Fruit fly (Drosophila melanogaster) whole organism, adult: ENCODE measurements around the gene NHP2.

ENCODE experiments used
- CG11617 ChIP-seq: fragments of 200-800 bp; sonication (Bioruptor generic); optimal IDR thresholded peaks from 2 replicates; lab custom pipeline; 2017; ENCODE audit warnings: mild to moderate bottlenecking, missing biosample characterization, missing genetic modification reagents, missing genetic modification characterization
- CG12768 ChIP-seq: fragments of 200-800 bp; sonication (Bioruptor generic); optimal IDR thresholded peaks from 2 replicates; lab custom pipeline; 2017; ENCODE audit warnings: missing biosample characterization, missing genetic modification characterization, mild to moderate bottlenecking, moderate library complexity, missing genetic modification reagents
- CG14711 ChIP-seq: fragments of 200-800 bp; sonication (Bioruptor generic); optimal IDR thresholded peaks from 2 replicates; lab custom pipeline; 2018; ENCODE audit warnings: missing biosample characterization, mild to moderate bottlenecking, missing genetic modification characterization, moderate library complexity
- CG1620 ChIP-seq: fragments of 200-800 bp; sonication (Bioruptor generic); optimal IDR thresholded peaks from 2 replicates; lab custom pipeline; 2016; ENCODE audit warnings: missing biosample characterization, missing genetic modification characterization
- CG33017 ChIP-seq: fragments of 200-800 bp; sonication (Bioruptor generic); optimal IDR thresholded peaks from 2 replicates; lab custom pipeline; 2018; ENCODE audit warnings: missing biosample characterization, mild to moderate bottlenecking, missing genetic modification characterization, moderate library complexity
- CG5204 ChIP-seq: fragments of 200-800 bp; sonication (Bioruptor generic); optimal IDR thresholded peaks from 2 replicates; lab custom pipeline; 2016; ENCODE audit warnings: missing biosample characterization, missing genetic modification characterization
- CG7045 ChIP-seq: fragments of 200-800 bp; sonication (Bioruptor generic); optimal IDR thresholded peaks from 2 replicates; lab custom pipeline; 2017; ENCODE audit warnings: missing biosample characterization, mild to moderate bottlenecking, missing genetic modification characterization
- CG7101 ChIP-seq: fragments of 200-800 bp; sonication (Bioruptor generic); optimal IDR thresholded peaks from 2 replicates; lab custom pipeline; 2018; ENCODE audit warnings: missing biosample characterization, mild to moderate bottlenecking, missing genetic modification characterization, moderate library complexity
- Clk ChIP-seq: fragments of 200-800 bp; sonication (Bioruptor generic); optimal IDR thresholded peaks from 2 replicates; lab custom pipeline; 2017; ENCODE audit warnings: missing biosample characterization, missing genetic modification characterization
- Crg-1 ChIP-seq: fragments of 200-800 bp; sonication (Bioruptor generic); optimal IDR thresholded peaks from 2 replicates; lab custom pipeline; 2016; ENCODE audit warnings: missing biosample characterization, missing genetic modification characterization
- Hr96 ChIP-seq: fragments of 200-800 bp; sonication (Bioruptor generic); optimal IDR thresholded peaks from 2 replicates; lab custom pipeline; 2016; ENCODE audit warnings: missing biosample characterization, missing genetic modification characterization
- Mnt ChIP-seq: fragments of 200-800 bp; sonication (Bioruptor generic); optimal IDR thresholded peaks from 2 replicates; lab custom pipeline; 2016; ENCODE audit warnings: missing biosample characterization, mild to moderate bottlenecking, missing genetic modification characterization
- bab1 ChIP-seq: fragments of 200-800 bp; sonication (Bioruptor generic); optimal IDR thresholded peaks from 3 replicates; lab custom pipeline; 2019; ENCODE audit warnings: missing biosample characterization, mild to moderate bottlenecking, missing genetic modification characterization, moderate library complexity
- cic ChIP-seq: fragments of 200-800 bp; sonication (Bioruptor generic); optimal IDR thresholded peaks from 2 replicates; lab custom pipeline; 2017; ENCODE audit warnings: missing biosample characterization, mild to moderate bottlenecking, missing genetic modification characterization, moderate library complexity
- cnc ChIP-seq, 2 experiments: fragments of >200 bp; optimal IDR thresholded peaks; 2 replicates each; lab custom pipeline; 2017
- kay ChIP-seq: fragments of 200-800 bp; sonication (Bioruptor generic); peaks from one replicate; lab custom pipeline; 2016; ENCODE audit warnings: missing biosample characterization, missing genetic modification characterization, borderline replicate concordance
- ovo ChIP-seq: fragments of 200-800 bp; sonication (Bioruptor generic); optimal IDR thresholded peaks from 2 replicates; lab custom pipeline; 2016; ENCODE audit warnings: missing biosample characterization, missing genetic modification characterization
- pad ChIP-seq: fragments of 200-800 bp; sonication (Bioruptor generic); optimal IDR thresholded peaks from 3 replicates; lab custom pipeline; 2017; ENCODE audit warnings: missing biosample characterization, missing genetic modification characterization, mild to moderate bottlenecking, moderate library complexity, missing genetic modification reagents
- tj ChIP-seq: fragments of 200-800 bp; sonication (Bioruptor generic); optimal IDR thresholded peaks from 3 replicates; lab custom pipeline; 2017; ENCODE audit warnings: missing biosample characterization, mild to moderate bottlenecking, missing genetic modification characterization, moderate library complexity
- toe ChIP-seq: fragments of 200-800 bp; sonication (Bioruptor generic); optimal IDR thresholded peaks from 2 replicates; lab custom pipeline; 2016; ENCODE audit warnings: missing biosample characterization, missing genetic modification characterization

Gene NHP2

dm6 chr3L:14755046-14755643 is 46.8 kb downstream of the NHP2 start:
- TF ChIP-seq CG5204 (GFP tag; lab: Kevin White, UChicago) (no peak), pad (peak; percentile 94), CG14711 (no peak), CG12768 (GFP tag; lab: Kevin White, UChicago) (peak; percentile 88), Clk (GFP tag; lab: Kevin White, UChicago) (peak; percentile 30), kay (GFP tag; lab: Kevin White, UChicago) (no peak), CG11617 (GFP tag; lab: Kevin White, UChicago) (no peak), Crg-1 (GFP tag; lab: Kevin White, UChicago) (peak; percentile 2), cic (peak; percentile 2), cnc (optimal IDR thresholded peaks at IDR 0.05; lab: Kevin White, UChicago) (no peak), CG33017 (no peak), toe (GFP tag; lab: Kevin White, UChicago) (no peak), CG1620 (GFP tag; lab: Kevin White, UChicago) (no peak), tj (GFP tag; lab: Kevin White, UChicago) (peak; percentile 54), CG7045 (no peak), Mnt (peak; percentile 82), ovo (GFP tag; lab: Kevin White, UChicago) (peak; percentile 32)

- TF ChIP-seq Hr96 (GFP tag; lab: Kevin White, UChicago): no peak
- TF ChIP-seq CG5204 (GFP tag; lab: Kevin White, UChicago): no peak
- no peak for TF ChIP-seq CG7101
- TF ChIP-seq ovo (GFP tag; lab: Kevin White, UChicago): no peak
- no peak for TF ChIP-seq CG7045
- no peak for TF ChIP-seq kay (GFP tag; lab: Kevin White, UChicago)
- TF ChIP-seq Mnt: no peak
- TF ChIP-seq CG33017: no peak
- no peak for TF ChIP-seq cic
- TF ChIP-seq cnc (optimal IDR thresholded peaks at IDR 0.05; lab: Kevin White, UChicago): no peak
- TF ChIP-seq CG1620 (GFP tag; lab: Kevin White, UChicago): no peak
- TF ChIP-seq Clk (GFP tag; lab: Kevin White, UChicago): no peak
- TF ChIP-seq bab1 (GFP tag; lab: Kevin White, UChicago): no peak
- no peak for TF ChIP-seq tj (GFP tag; lab: Kevin White, UChicago)
- TF ChIP-seq CG12768 (GFP tag; lab: Kevin White, UChicago): no peak
These were observed 49.2 kb downstream of the NHP2 start for dm6 chr3L:14752816-14753215.
